Fruit fly (Drosophila melanogaster) whole organism, embryonic: ENCODE data around the gene ThrRS.
A peak's percentile ranks its signal among the peaks of the same experiment; 100 is the strongest.

ENCODE experiments used
- Ada2b ChIP-seq: fragments of 200-800 bp; sonication (Bioruptor generic); IDR thresholded peaks from 2 replicates; pipeline ENCODE4 v1.3.6; 2022; ENCODE audit warnings: missing biosample characterization, missing genetic modification characterization
- Antp ChIP-seq: fragments of 200-800 bp; sonication (Bioruptor generic); optimal IDR thresholded peaks from 3 replicates; lab custom pipeline; 2016; ENCODE audit warnings: missing biosample characterization, missing genetic modification characterization
- Atf6 ChIP-seq: fragments of 200-800 bp; sonication (Bioruptor generic); IDR thresholded peaks from 2 replicates; pipeline ENCODE4 v1.3.6; 2022; ENCODE audit warnings: missing biosample characterization, missing genetic modification characterization
- B-H1 ChIP-seq: fragments of 200-800 bp; sonication (Bioruptor generic); IDR thresholded peaks from 3 replicates; pipeline ENCODE4 v1.3.6; 2022; ENCODE audit warnings: missing biosample characterization, missing genetic modification characterization
- B-H2 ChIP-seq: fragments of 200-800 bp; sonication (Bioruptor generic); optimal IDR thresholded peaks from 2 replicates; lab custom pipeline; 2018; ENCODE audit warnings: missing biosample characterization, mild to moderate bottlenecking, missing genetic modification characterization
- CG12155 ChIP-seq: fragments of 200-800 bp; sonication (Bioruptor generic); optimal IDR thresholded peaks from 3 replicates; lab custom pipeline; 2016; ENCODE audit warnings: missing biosample characterization, missing genetic modification characterization
- CG12236 ChIP-seq: fragments of 200-800 bp; sonication (Bioruptor generic); optimal IDR thresholded peaks from 2 replicates; lab custom pipeline; 2016; ENCODE audit warnings: missing biosample characterization, missing genetic modification characterization
- CG12391 ChIP-seq: fragments of 200-800 bp; sonication (Bioruptor generic); optimal IDR thresholded peaks from 3 replicates; lab custom pipeline; 2018; ENCODE audit warnings: missing biosample characterization, mild to moderate bottlenecking, missing genetic modification characterization, moderate library complexity
- CG12744 ChIP-seq: fragments of 200-800 bp; sonication (Bioruptor generic); optimal IDR thresholded peaks from 2 replicates; lab custom pipeline; 2016; ENCODE audit warnings: missing biosample characterization, missing genetic modification characterization
- CG13424 ChIP-seq: fragments of 200-800 bp; sonication (Bioruptor generic); optimal IDR thresholded peaks from 2 replicates; lab custom pipeline; 2019; ENCODE audit warnings: missing biosample characterization, mild to moderate bottlenecking, missing genetic modification characterization, moderate library complexity
- CG14710 ChIP-seq: fragments of 200-800 bp; sonication (Bioruptor generic); optimal IDR thresholded peaks from 3 replicates; lab custom pipeline; 2019; ENCODE audit warnings: missing biosample characterization, mild to moderate bottlenecking, missing genetic modification characterization, moderate library complexity
- CG1603 ChIP-seq: fragments of 200-800 bp; sonication (Bioruptor generic); optimal IDR thresholded peaks from 2 replicates; lab custom pipeline; 2019; ENCODE audit warnings: missing biosample characterization, mild to moderate bottlenecking, missing genetic modification characterization, moderate library complexity
- CG16813 ChIP-seq: fragments of 200-800 bp; sonication (Bioruptor generic); IDR thresholded peaks from 3 replicates; pipeline ENCODE4 v1.3.6; 2022; ENCODE audit warnings: missing biosample characterization, missing genetic modification characterization; ENCODE audit not compliant: partially characterized antibody
- CG17328 ChIP-seq: fragments of 200-800 bp; sonication (Bioruptor generic); IDR thresholded peaks from 2 replicates; pipeline ENCODE4 v1.3.6; 2022; ENCODE audit warnings: missing biosample characterization, missing genetic modification characterization
- CG18262 ChIP-seq: fragments of 200-800 bp; optimal IDR thresholded peaks from 3 replicates; lab custom pipeline; 2019; ENCODE audit warnings: missing biosample characterization, mild to moderate bottlenecking, missing genetic modification characterization, moderate library complexity
- CG30020 ChIP-seq: fragments of 200-800 bp; optimal IDR thresholded peaks from 2 replicates; lab custom pipeline; 2019; ENCODE audit warnings: missing biosample characterization, mild to moderate bottlenecking, missing genetic modification characterization, moderate library complexity
- CG4328 ChIP-seq: fragments of 200-800 bp; sonication (Bioruptor generic); optimal IDR thresholded peaks from 3 replicates; lab custom pipeline; 2017; ENCODE audit warnings: missing biosample characterization, missing genetic modification reagents, missing genetic modification characterization
- CG43689 ChIP-seq: fragments of 200-800 bp; sonication (Bioruptor generic); IDR thresholded peaks from 2 replicates; pipeline ENCODE4 v1.3.6; 2022; ENCODE audit warnings: missing biosample characterization, missing genetic modification characterization
- CG4707 ChIP-seq: fragments of 200-800 bp; sonication (Bioruptor generic); optimal IDR thresholded peaks from 2 replicates; lab custom pipeline; 2018; ENCODE audit warnings: missing biosample characterization, mild to moderate bottlenecking, missing genetic modification characterization, moderate library complexity
- CG4820 ChIP-seq: fragments of 200-800 bp; sonication (Bioruptor generic); optimal IDR thresholded peaks from 3 replicates; lab custom pipeline; 2016; ENCODE audit warnings: missing biosample characterization, missing genetic modification characterization
- CG4854 ChIP-seq: fragments of 200-800 bp; sonication (Bioruptor generic); optimal IDR thresholded peaks from 2 replicates; lab custom pipeline; 2016; ENCODE audit warnings: missing biosample characterization, missing genetic modification characterization, inconsistent platforms
- CG7271 ChIP-seq: fragments of 200-800 bp; sonication (Bioruptor generic); optimal IDR thresholded peaks from 2 replicates; lab custom pipeline; 2018; ENCODE audit warnings: missing biosample characterization, mild to moderate bottlenecking, missing genetic modification characterization, moderate library complexity
- CG7745 ChIP-seq: fragments of 200-800 bp; sonication (Bioruptor generic); optimal IDR thresholded peaks from 2 replicates; lab custom pipeline; 2018; ENCODE audit warnings: missing biosample characterization, mild to moderate bottlenecking, missing genetic modification characterization, moderate library complexity
- CG7928 ChIP-seq: fragments of 200-800 bp; sonication (Bioruptor generic); optimal IDR thresholded peaks from 2 replicates; lab custom pipeline; 2017; ENCODE audit warnings: missing biosample characterization, mild to moderate bottlenecking, missing genetic modification characterization
- CG7963 ChIP-seq: fragments of 200-800 bp; sonication (Bioruptor generic); IDR thresholded peaks from 3 replicates; pipeline ENCODE4 v1.3.6; 2022; ENCODE audit warnings: missing biosample characterization, missing genetic modification characterization; ENCODE audit not compliant: partially characterized antibody
- CG7987 ChIP-seq: fragments of 200-800 bp; sonication (Bioruptor generic); optimal IDR thresholded peaks from 2 replicates; lab custom pipeline; 2018; ENCODE audit warnings: missing biosample characterization, mild to moderate bottlenecking, missing genetic modification characterization, moderate library complexity
- CG8281 ChIP-seq: fragments of 200-800 bp; sonication (Bioruptor generic); optimal IDR thresholded peaks from 2 replicates; lab custom pipeline; 2018; ENCODE audit warnings: missing biosample characterization, mild to moderate bottlenecking, missing genetic modification characterization, moderate library complexity
- CG9609 ChIP-seq: fragments of 200-800 bp; sonication (Bioruptor generic); optimal IDR thresholded peaks from 3 replicates; lab custom pipeline; 2016; ENCODE audit warnings: missing biosample characterization, missing genetic modification characterization
- Dad ChIP-seq: fragments of 200-800 bp; sonication (Bioruptor generic); optimal IDR thresholded peaks from 3 replicates; lab custom pipeline; 2016; ENCODE audit warnings: missing biosample characterization, missing genetic modification characterization
- Dref ChIP-seq: fragments of 200-800 bp; sonication (Bioruptor generic); IDR thresholded peaks from 2 replicates; pipeline ENCODE4 v1.3.6; 2022; ENCODE audit warnings: missing biosample characterization, missing genetic modification characterization
- Fer3 ChIP-seq: fragments of 200-800 bp; sonication (Bioruptor generic); optimal IDR thresholded peaks from 2 replicates; lab custom pipeline; 2018; ENCODE audit warnings: missing biosample characterization, mild to moderate bottlenecking, missing genetic modification characterization, moderate library complexity
- GATAe ChIP-seq: fragments of 200-800 bp; sonication (Bioruptor generic); conservative IDR thresholded peaks from 2 replicates; pipeline ENCODE4 v1.3.6; 2022; ENCODE audit warnings: missing biosample characterization, missing genetic modification characterization
- Hr51 ChIP-seq, 2 experiments: fragments of 200-800 bp; sonication (Bioruptor generic); optimal IDR thresholded peaks; 2 replicates in 1 of 2; 3 replicates in 1 of 2; lab custom pipeline; 2016 to 2018; ENCODE audit warnings: missing biosample characterization in 2 of 2, missing genetic modification characterization in 2 of 2, mild to moderate bottlenecking in 1 of 2, moderate library complexity in 1 of 2
- Myb ChIP-seq: fragments of 200-800 bp; sonication (Bioruptor generic); optimal IDR thresholded peaks from 2 replicates; lab custom pipeline; 2016; ENCODE audit warnings: missing biosample characterization, missing genetic modification characterization
- Ravus ChIP-seq: fragments of 200-800 bp; sonication (Bioruptor generic); IDR thresholded peaks from 2 replicates; pipeline ENCODE4 v1.3.6; 2022; ENCODE audit warnings: missing biosample characterization, missing genetic modification characterization
- Sry-β ChIP-seq: fragments of 200-800 bp; sonication (Bioruptor generic); optimal IDR thresholded peaks from 2 replicates; lab custom pipeline; 2018; ENCODE audit warnings: missing biosample characterization, mild to moderate bottlenecking, missing genetic modification characterization, moderate library complexity
- Sry-δ ChIP-seq: fragments of 200-800 bp; sonication (Bioruptor generic); optimal IDR thresholded peaks from 2 replicates; lab custom pipeline; 2016; ENCODE audit warnings: missing biosample characterization, missing genetic modification characterization
- Stat92E ChIP-seq, 3 experiments: fragments of >200 bp in 2 of 3; fragments of 200-800 bp in 1 of 3; sonication (Bioruptor generic) in 1 of 3; optimal IDR thresholded peaks; 2 replicates each; lab custom pipeline; 2017 to 2019; ENCODE audit warnings: missing biosample characterization in 3 of 3, missing genetic modification characterization in 3 of 3, mild to moderate bottlenecking in 1 of 3, moderate library complexity in 1 of 3
- aop ChIP-seq: fragments of 200-800 bp; sonication (Bioruptor generic); IDR thresholded peaks from 2 replicates; pipeline ENCODE4 v1.3.6; 2022; ENCODE audit warnings: missing biosample characterization, missing genetic modification characterization
- bowl ChIP-seq: fragments of 200-800 bp; sonication (Bioruptor generic); IDR thresholded peaks from 2 replicates; pipeline ENCODE4 v1.3.6; 2022; ENCODE audit warnings: missing biosample characterization, missing genetic modification characterization
- bsh ChIP-seq, 2 experiments: fragments of 200-800 bp; sonication (Bioruptor generic); optimal IDR thresholded peaks; 2 replicates each; lab custom pipeline; 2017 to 2018; ENCODE audit warnings: mild to moderate bottlenecking in 2 of 2, missing biosample characterization in 2 of 2, missing genetic modification characterization in 2 of 2, moderate library complexity in 1 of 2
- dm ChIP-seq: fragments of 200-800 bp; sonication (Bioruptor generic); optimal IDR thresholded peaks from 3 replicates; lab custom pipeline; 2016; ENCODE audit warnings: missing biosample characterization, missing genetic modification characterization
- lab ChIP-seq: fragments of 200-800 bp; sonication (Bioruptor generic); optimal IDR thresholded peaks from 3 replicates; lab custom pipeline; 2017; ENCODE audit warnings: missing biosample characterization, missing genetic modification characterization, mild to moderate bottlenecking, moderate library complexity, missing genetic modification reagents
- onecut ChIP-seq: fragments of 200-800 bp; sonication (Bioruptor generic); IDR thresholded peaks from 2 replicates; pipeline ENCODE4 v1.3.6; 2022; ENCODE audit warnings: missing biosample characterization, missing genetic modification characterization
- pb ChIP-seq: fragments of 200-800 bp; sonication (Bioruptor generic); optimal IDR thresholded peaks from 3 replicates; lab custom pipeline; 2016; ENCODE audit warnings: missing biosample characterization, missing genetic modification characterization
- rib ChIP-seq: fragments of 200-800 bp; sonication (Bioruptor generic); IDR thresholded peaks from 2 replicates; pipeline ENCODE4 v1.3.6; 2022; ENCODE audit warnings: missing biosample characterization, missing genetic modification characterization
- row ChIP-seq: fragments of 200-800 bp; sonication (Bioruptor generic); IDR thresholded peaks from 3 replicates; pipeline ENCODE4 v1.3.6; 2022; ENCODE audit warnings: missing biosample characterization, missing genetic modification characterization
- scrt ChIP-seq: fragments of 200-800 bp; sonication (Bioruptor generic); optimal IDR thresholded peaks from 2 replicates; lab custom pipeline; 2018; ENCODE audit warnings: missing biosample characterization, mild to moderate bottlenecking, missing genetic modification characterization, moderate library complexity
- ssp ChIP-seq: fragments of 200-800 bp; sonication (Bioruptor generic); IDR thresholded peaks from 2 replicates; pipeline ENCODE4 v1.3.6; 2022; ENCODE audit warnings: missing biosample characterization, missing genetic modification characterization
- tup ChIP-seq: fragments of 200-800 bp; sonication (Bioruptor generic); optimal IDR thresholded peaks from 2 replicates; lab custom pipeline; 2016; ENCODE audit warnings: missing biosample characterization, mild to moderate bottlenecking, missing genetic modification characterization, moderate library complexity

The ThrRS gene

dm6 chr2L:12063035-12063434, 40.5 kb upstream of the ThrRS start, which contains the start of gene Rab3-GAP:
Gene Rab3-GAP, minus strand, starts transcription at chr2L:12063184.
- TF ChIP-seq GATAe (GFP tag; lab: Robert Waterston, UW) (no peak), Antp (peak; percentile 4), CG9609 (no peak), aop (no peak), rib (GFP tag; lab: Robert Waterston, UW) (no peak), tup (no peak), CG7987 (GFP tag; lab: Kevin White, UChicago) (peak; percentile 18), row (peak; percentile 85), CG12744 (GFP tag; lab: Kevin White, UChicago) (no peak), CG12391 (peak; percentile 53), Ravus (no peak), Stat92E (GFP tag; optimal IDR thresholded peaks at IDR 0.05; lab: Kevin White, UChicago) (peak in 1 of 3 experiments; percentile 19), CG7271 (tag; lab: Kevin White, UChicago) (no peak), bsh (GFP tag; optimal IDR thresholded peaks at IDR 0.05; lab: Kevin White, UChicago) (peak in 1 of 2 experiments; percentile 39), CG18262 (tag; lab: Kevin White, UChicago) (peak; percentile 43), onecut (GFP tag; lab: Robert Waterston, UW) (peak; percentile 29; the same call in 1 of the 2 replicates), CG43689 (GFP tag; lab: Robert Waterston, UW) (no peak), pb (GFP tag; lab: Kevin White, UChicago) (no peak), Myb (peak; percentile 9), ssp (GFP tag; lab: Robert Waterston, UW) (no peak), CG16813 (GFP tag; lab: Robert Waterston, UW) (peak; percentile 45; the same call in 2 of the 3 replicates), CG4854 (GFP tag; lab: Kevin White, UChicago) (no peak), Ada2b (GFP tag; lab: Robert Waterston, UW) (0 out of 2 replicates have a peak, but pooled peaks have one; percentile 4), CG12155 (GFP tag; lab: Kevin White, UChicago) (peak; percentile 22), CG4328 (GFP tag; lab: Kevin White, UChicago) (no peak), CG30020 (tag; lab: Kevin White, UChicago) (peak; percentile 26), CG4820 (GFP tag; lab: Kevin White, UChicago) (no peak), dm (GFP tag; lab: Kevin White, UChicago) (no peak), CG8281 (tag; lab: Kevin White, UChicago) (no peak), bowl (no peak), CG13424 (tag; lab: Kevin White, UChicago) (peak; percentile 30), Sry-δ (GFP tag; lab: Kevin White, UChicago) (peak; percentile 48), CG7745 (no peak), scrt (peak; percentile 95), CG12236 (GFP tag; lab: Kevin White, UChicago) (no peak), B-H2 (GFP tag; lab: Kevin White, UChicago) (no peak), Dad (GFP tag; lab: Kevin White, UChicago) (no peak), B-H1 (no peak), CG1603 (tag; lab: Kevin White, UChicago) (peak; percentile 59), Atf6 (0 out of 2 replicates have a peak, but pooled peaks have one; percentile 15), Fer3 (tag; lab: Kevin White, UChicago) (peak; percentile 34), CG17328 (GFP tag; lab: Robert Waterston, UW) (no peak), Hr51 (GFP tag; optimal IDR thresholded peaks at IDR 0.05; lab: Kevin White, UChicago) (no peak), Dref (GFP tag; lab: Robert Waterston, UW) (peak; percentile 84), CG4707 (GFP tag; lab: Kevin White, UChicago) (no peak), Sry-β (GFP tag; lab: Kevin White, UChicago) (peak; percentile 97), CG14710 (tag; lab: Kevin White, UChicago) (peak; percentile 51), CG7963 (GFP tag; lab: Robert Waterston, UW) (peak; percentile 42; the same call in 1 of the 3 replicates), lab (GFP tag; lab: Kevin White, UChicago) (no peak), CG7928 (GFP tag; lab: Kevin White, UChicago) (no peak)
